Worm (Caenorhabditis elegans): Measurements from ENCODE around the gene T18D3.6.
A peak's percentile ranks its signal among the peaks of the same experiment; 100 is the strongest.

- TF ChIP-seq hmg-1.2 (GFP tag; IDR thresholded peaks at IDR 0.05) (no peak), rcor-1 (GFP tag; IDR thresholded peaks at IDR 0.05) (no peak), D2030.7 (GFP tag; IDR thresholded peaks at IDR 0.05) (no peak), unc-62 (GFP tag; optimal IDR thresholded peaks at IDR 0.05) (no peak), nhr-80 (tag; optimal IDR thresholded peaks at IDR 0.05) (peak; percentile 53), cebp-1 (GFP tag; IDR thresholded peaks at IDR 0.05) (no peak), cebp-1 (tag; optimal IDR thresholded peaks at IDR 0.05) (peak; percentile 17), C06A6.2 (GFP tag; conservative IDR thresholded peaks at IDR 0.05) (no peak), ccch-3 (GFP tag; optimal IDR thresholded peaks at IDR 0.05) (no peak), nfya-1 (tag; optimal IDR thresholded peaks at IDR 0.05; ENCODE audit: borderline replicate concordance, insufficient read depth) (no peak), F37B4.10 (GFP tag; IDR thresholded peaks at IDR 0.05) (no peak), die-1 (tag; optimal IDR thresholded peaks at IDR 0.05) (no peak), nfya-2 (GFP tag; IDR thresholded peaks at IDR 0.05) (no peak), lin-35 (GFP tag; optimal IDR thresholded peaks at IDR 0.05) (no peak)
These were observed 14.4 kb upstream of the T18D3.6 start for ce11 chrX:12435246-12435645.

Measured in whole organism, young adult.